Worm (Caenorhabditis elegans) whole organism, mixed stage, embryonic: ENCODE results near the gene fbxa-43.

Experiments
- M03D4.4 ChIP-seq: sonication (generic microtip); optimal IDR thresholded peaks from 2 replicates; lab custom pipeline; 2017; ENCODE audit warnings: mild to moderate bottlenecking, missing genetic modification characterization, missing compliant biosample characterization
- bed-3 ChIP-seq: fragments of 200-800 bp; sonication (Bioruptor generic); optimal IDR thresholded peaks from 3 replicates; lab custom pipeline; 2018; ENCODE audit warnings: mild to moderate bottlenecking, missing genetic modification characterization, moderate library complexity, missing compliant biosample characterization
- blmp-1 ChIP-seq: fragments of 150-350 bp; optimal IDR thresholded peaks from 2 replicates; lab custom pipeline; 2014; ENCODE audit warnings: missing biosample characterization, missing genetic modification characterization
- ceh-39 ChIP-seq: fragments of 150-350 bp; optimal IDR thresholded peaks from 2 replicates; lab custom pipeline; 2014; ENCODE audit warnings: missing biosample characterization, missing genetic modification characterization
- ceh-43 ChIP-seq: fragments of 200-800 bp; sonication (Bioruptor generic); optimal IDR thresholded peaks from 2 replicates; lab custom pipeline; 2018; ENCODE audit warnings: mild to moderate bottlenecking, missing genetic modification characterization, moderate library complexity, missing compliant biosample characterization
- ceh-83 ChIP-seq: fragments of 200-800 bp; sonication (Bioruptor generic); optimal IDR thresholded peaks from 2 replicates; lab custom pipeline; 2018; ENCODE audit warnings: mild to moderate bottlenecking, missing genetic modification characterization, missing compliant biosample characterization
- ces-1 ChIP-seq: fragments of 150-350 bp; optimal IDR thresholded peaks from 2 replicates; lab custom pipeline; 2014; ENCODE audit warnings: missing biosample characterization, missing genetic modification reagents, missing genetic modification characterization
- cnd-1 ChIP-seq: fragments of 200-800 bp; sonication (Bioruptor generic); optimal IDR thresholded peaks from 2 replicates; lab custom pipeline; 2018; ENCODE audit warnings: mild to moderate bottlenecking, missing genetic modification characterization, missing compliant biosample characterization
- drap-1 ChIP-seq: fragments of 200-800 bp; sonication (Bioruptor generic); optimal IDR thresholded peaks from 3 replicates; lab custom pipeline; 2018; ENCODE audit warnings: mild to moderate bottlenecking, missing genetic modification characterization, missing compliant biosample characterization
- elt-1 ChIP-seq: sonication (generic microtip); optimal IDR thresholded peaks from 2 replicates; lab custom pipeline; 2017; ENCODE audit warnings: missing genetic modification characterization, mild to moderate bottlenecking, missing compliant biosample characterization, antibody characterized with exemption, moderate library complexity, borderline replicate concordance; ENCODE audit not compliant: insufficient read depth
- elt-3 ChIP-seq: fragments of 150-350 bp; optimal IDR thresholded peaks from 2 replicates; lab custom pipeline; 2014; ENCODE audit warnings: missing biosample characterization, missing genetic modification characterization
- flh-1 ChIP-seq: fragments of 200-800 bp; sonication (Bioruptor generic); optimal IDR thresholded peaks from 2 replicates; lab custom pipeline; 2018; ENCODE audit warnings: mild to moderate bottlenecking, missing genetic modification characterization, moderate library complexity, missing compliant biosample characterization
- hlh-1 ChIP-seq: fragments of 150-350 bp; optimal IDR thresholded peaks from 2 replicates; lab custom pipeline; 2014; ENCODE audit warnings: missing biosample characterization, missing genetic modification reagents, missing genetic modification characterization
- lin-13 ChIP-seq: fragments of 150-350 bp; optimal IDR thresholded peaks from 2 replicates; lab custom pipeline; 2014; ENCODE audit warnings: missing biosample characterization, missing genetic modification characterization
- lin-32 ChIP-seq: fragments of 200-800 bp; sonication (Bioruptor generic); optimal IDR thresholded peaks from 2 replicates; lab custom pipeline; 2018; ENCODE audit warnings: mild to moderate bottlenecking, missing genetic modification characterization, missing compliant biosample characterization
- lsy-2 ChIP-seq: fragments of 150-350 bp; optimal IDR thresholded peaks from 2 replicates; lab custom pipeline; 2014; ENCODE audit warnings: missing biosample characterization, missing genetic modification characterization
- mab-5 ChIP-seq: fragments of 150-350 bp; optimal IDR thresholded peaks from 2 replicates; lab custom pipeline; 2014; ENCODE audit warnings: missing biosample characterization, missing genetic modification characterization
- mep-1 ChIP-seq: fragments of 150-350 bp; optimal IDR thresholded peaks from 2 replicates; lab custom pipeline; 2017; ENCODE audit warnings: missing biosample characterization, missing genetic modification reagents, missing genetic modification characterization, inconsistent platforms
- mls-2 ChIP-seq: sonication (generic microtip); optimal IDR thresholded peaks from 2 replicates; lab custom pipeline; 2016; ENCODE audit warnings: mild to moderate bottlenecking, missing genetic modification characterization, moderate library complexity, missing compliant biosample characterization
- nhr-12 ChIP-seq: fragments of 150-350 bp; optimal IDR thresholded peaks from 2 replicates; lab custom pipeline; 2014; ENCODE audit warnings: missing biosample characterization, missing genetic modification characterization
- nhr-237 ChIP-seq: fragments of 150-350 bp; optimal IDR thresholded peaks from 2 replicates; lab custom pipeline; 2014; ENCODE audit warnings: missing biosample characterization, missing genetic modification characterization
- nhr-28 ChIP-seq: fragments of 150-350 bp; optimal IDR thresholded peaks from 2 replicates; lab custom pipeline; 2014; ENCODE audit warnings: missing biosample characterization, missing genetic modification characterization
- nhr-76 ChIP-seq: sonication (generic microtip); optimal IDR thresholded peaks from 2 replicates; lab custom pipeline; 2017; ENCODE audit warnings: missing biosample characterization, missing genetic modification characterization
- pha-4 ChIP-seq: fragments of 150-350 bp; optimal IDR thresholded peaks from 2 replicates; lab custom pipeline; 2018; ENCODE audit warnings: missing biosample characterization, missing genetic modification reagents, missing genetic modification characterization
- sem-2 ChIP-seq: fragments of 200-800 bp; sonication (Bioruptor generic); optimal IDR thresholded peaks from 2 replicates; lab custom pipeline; 2018; ENCODE audit warnings: mild to moderate bottlenecking, missing genetic modification characterization, missing compliant biosample characterization
- snpc-4 ChIP-seq: fragments of 150-350 bp; optimal IDR thresholded peaks from 2 replicates; lab custom pipeline; 2014; ENCODE audit warnings: missing biosample characterization, missing genetic modification characterization
- sptf-1 ChIP-seq: sonication (generic microtip); optimal IDR thresholded peaks from 2 replicates; lab custom pipeline; 2017; ENCODE audit warnings: mild to moderate bottlenecking, missing genetic modification characterization, moderate library complexity, missing compliant biosample characterization
- tbx-8 ChIP-seq: fragments of 200-800 bp; sonication (Bioruptor generic); optimal IDR thresholded peaks from 2 replicates; lab custom pipeline; 2018; ENCODE audit warnings: mild to moderate bottlenecking, missing genetic modification characterization, moderate library complexity, missing compliant biosample characterization
- unc-120 ChIP-seq: sonication (generic microtip); optimal IDR thresholded peaks from 2 replicates; lab custom pipeline; 2017; ENCODE audit warnings: missing genetic modification characterization, missing compliant biosample characterization; ENCODE audit not compliant: poor library complexity, severe bottlenecking
- unc-39 ChIP-seq: fragments of 150-350 bp; optimal IDR thresholded peaks from 2 replicates; lab custom pipeline; 2014; ENCODE audit warnings: missing biosample characterization, missing genetic modification characterization
- unc-62 ChIP-seq: fragments of 150-350 bp; optimal IDR thresholded peaks from 2 replicates; lab custom pipeline; 2014; ENCODE audit warnings: missing biosample characterization, missing genetic modification reagents, missing genetic modification characterization
- zip-8 ChIP-seq: fragments of 150-350 bp; optimal IDR thresholded peaks from 2 replicates; lab custom pipeline; 2014; ENCODE audit warnings: missing biosample characterization, missing genetic modification characterization

fbxa-43 gene

DNA sequence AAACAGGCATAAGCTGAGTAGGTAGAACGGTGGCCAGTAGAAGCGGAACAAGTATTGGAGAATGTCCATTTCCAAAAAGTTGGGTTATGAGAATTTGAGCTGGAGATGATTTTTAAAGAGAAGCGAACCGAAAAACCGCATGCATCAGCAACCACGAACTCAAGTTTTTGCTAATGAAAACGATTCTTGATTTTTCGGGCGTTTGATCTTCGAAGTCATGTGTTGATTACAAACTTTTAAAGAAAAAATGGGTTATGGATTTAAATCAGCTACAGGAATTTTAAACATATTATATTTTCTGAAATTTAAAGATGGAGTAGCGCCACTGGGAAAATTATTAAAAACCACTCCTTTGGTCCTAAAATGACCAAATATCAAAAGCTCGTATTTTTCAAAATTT, 34.8 kb downstream of the fbxa-43 start, which contains the start of gene srd-65:
srd-65 (minus strand) TSS at position 101 of the 400 bp plus-strand sequence.
- TF ChIP-seq drap-1 (GFP tag; lab: Kevin White, UChicago), result no peak
- no peak for TF ChIP-seq snpc-4
- no peak for TF ChIP-seq mls-2 (tag; lab: Kevin White, UChicago)
- no peak for TF ChIP-seq mab-5
- TF ChIP-seq sem-2, result no peak
- TF ChIP-seq hlh-1 (tag; lab: Kevin White, UChicago), result no peak
- TF ChIP-seq blmp-1, result no peak
- TF ChIP-seq ces-1 (GFP tag; lab: Kevin White, UChicago), result no peak
- no peak for TF ChIP-seq flh-1 (GFP tag; lab: Kevin White, UChicago)
- TF ChIP-seq unc-120 (tag; lab: Kevin White, UChicago), result no peak
- TF ChIP-seq nhr-76 (tag; lab: Kevin White, UChicago), result no peak
- TF ChIP-seq lin-13, result no peak

ce11 chrIII:2219408-2219807, 39.4 kb downstream of the fbxa-43 start, which contains the start of gene fbxa-12:
fbxa-12 (plus strand) TSS chrIII:2219708.
- TF ChIP-seq nhr-12 (tag; lab: Kevin White, UChicago) (no peak), hlh-1 (tag; lab: Kevin White, UChicago) (no peak), snpc-4 (no peak)

- TF ChIP-seq drap-1 (GFP tag; lab: Kevin White, UChicago) (no peak), zip-8 (tag; lab: Kevin White, UChicago) (no peak), flh-1 (GFP tag; lab: Kevin White, UChicago) (no peak)
Observed at ce11 chrIII:2212343-2212742, 46.4 kb downstream of the fbxa-43 start.

- TF ChIP-seq nhr-12 (tag; lab: Kevin White, UChicago), result no peak
- TF ChIP-seq bed-3 (GFP tag; lab: Kevin White, UChicago), result no peak
- no peak for TF ChIP-seq lin-13
- TF ChIP-seq mep-1 (tag; lab: Kevin White, UChicago), result no peak
- no peak for TF ChIP-seq flh-1 (GFP tag; lab: Kevin White, UChicago)
- no peak for TF ChIP-seq nhr-237 (tag; lab: Kevin White, UChicago)
- TF ChIP-seq lsy-2 (tag; lab: Kevin White, UChicago), result no peak
- no peak for TF ChIP-seq unc-120 (tag; lab: Kevin White, UChicago)
- no peak for TF ChIP-seq sptf-1 (tag; lab: Kevin White, UChicago)
- no peak for TF ChIP-seq zip-8 (tag; lab: Kevin White, UChicago)
- no peak for TF ChIP-seq tbx-8 (GFP tag; lab: Kevin White, UChicago)
- TF ChIP-seq ces-1 (GFP tag; lab: Kevin White, UChicago), result no peak
- no peak for TF ChIP-seq lin-32 (GFP tag; lab: Kevin White, UChicago)
- TF ChIP-seq ceh-43 (GFP tag; lab: Kevin White, UChicago), result no peak
- no peak for TF ChIP-seq sem-2
- no peak for TF ChIP-seq ceh-39 (tag; lab: Kevin White, UChicago)
- no peak for TF ChIP-seq elt-1
- no peak for TF ChIP-seq drap-1 (GFP tag; lab: Kevin White, UChicago)
- no peak for TF ChIP-seq mls-2 (tag; lab: Kevin White, UChicago)
- TF ChIP-seq ceh-83 (GFP tag; lab: Kevin White, UChicago), result no peak
Observed at ce11 chrIII:2211120-2211519, 47.6 kb downstream of the fbxa-43 start, which contains the start of gene C39B5.14. C39B5.14 (plus strand) TSS chrIII:2211420.

- no peak for TF ChIP-seq flh-1 (GFP tag; lab: Kevin White, UChicago)
- no peak for TF ChIP-seq unc-62 (GFP tag; lab: Kevin White, UChicago)
- TF ChIP-seq nhr-28 (tag; lab: Kevin White, UChicago), result no peak
- no peak for TF ChIP-seq lin-32 (GFP tag; lab: Kevin White, UChicago)
- TF ChIP-seq unc-39 (tag; lab: Kevin White, UChicago), result no peak
- TF ChIP-seq ceh-83 (GFP tag; lab: Kevin White, UChicago), result no peak
- TF ChIP-seq sptf-1 (tag; lab: Kevin White, UChicago), result no peak
- no peak for TF ChIP-seq cnd-1
- TF ChIP-seq elt-3 (tag; lab: Kevin White, UChicago), result no peak
- TF ChIP-seq snpc-4, result no peak
- no peak for TF ChIP-seq unc-120 (tag; lab: Kevin White, UChicago)
- TF ChIP-seq pha-4 (tag; lab: Kevin White, UChicago), result no peak
- no peak for TF ChIP-seq nhr-12 (tag; lab: Kevin White, UChicago)
- TF ChIP-seq M03D4.4 (tag; lab: Kevin White, UChicago), result no peak
- TF ChIP-seq nhr-76 (tag; lab: Kevin White, UChicago), result no peak
- no peak for TF ChIP-seq elt-1
- no peak for TF ChIP-seq lin-13
Observed at ce11 chrIII:2210601-2211000, 48.2 kb downstream of the fbxa-43 start.
